Worm (Caenorhabditis elegans) whole organism, L4 larva: ENCODE data around the gene tmd-2.

ENCODE experiments used
- ctbp-1 ChIP-seq: fragments of 200-800 bp; sonication (Bioruptor generic); IDR thresholded peaks from 2 replicates; pipeline ENCODE4 v1.3.6; 2022; ENCODE audit warnings: missing genetic modification reagents, missing genetic modification characterization, missing compliant biosample characterization
- dpl-1 ChIP-seq: fragments of 150-350 bp; optimal IDR thresholded peaks from 2 replicates; lab custom pipeline; 2014; ENCODE audit warnings: missing biosample characterization, missing genetic modification reagents, missing genetic modification characterization
- fkh-10 ChIP-seq: fragments of 150-350 bp; optimal IDR thresholded peaks from 2 replicates; lab custom pipeline; 2014; ENCODE audit warnings: missing biosample characterization, missing genetic modification reagents, missing genetic modification characterization
- hlh-11 ChIP-seq: fragments of 200-800 bp; sonication (Bioruptor generic); optimal IDR thresholded peaks from 2 replicates; lab custom pipeline; 2018; ENCODE audit warnings: mild to moderate bottlenecking, missing genetic modification characterization, missing compliant biosample characterization
- lsy-2 ChIP-seq, 2 experiments: fragments of 150-350 bp in 1 of 2; sonication (generic microtip) in 1 of 2; optimal IDR thresholded peaks; 2 replicates each; lab custom pipeline; 2014 to 2017; ENCODE audit warnings: missing biosample characterization in 2 of 2, missing genetic modification characterization in 2 of 2
- nhr-111 ChIP-seq: fragments of 200-800 bp; sonication (Bioruptor generic); optimal IDR thresholded peaks from 2 replicates; lab custom pipeline; 2018; ENCODE audit warnings: mild to moderate bottlenecking, missing genetic modification characterization, missing compliant biosample characterization
- nhr-25 ChIP-seq: sonication (generic microtip); optimal IDR thresholded peaks from 2 replicates; lab custom pipeline; 2017; ENCODE audit warnings: missing genetic modification characterization, mild to moderate bottlenecking, missing compliant biosample characterization, antibody characterized with exemption, moderate library complexity, borderline replicate concordance; ENCODE audit not compliant: insufficient read depth
- pqm-1 ChIP-seq: sonication (generic microtip); optimal IDR thresholded peaks from 2 replicates; lab custom pipeline; 2017; ENCODE audit warnings: missing biosample characterization, missing genetic modification characterization

DNA sequence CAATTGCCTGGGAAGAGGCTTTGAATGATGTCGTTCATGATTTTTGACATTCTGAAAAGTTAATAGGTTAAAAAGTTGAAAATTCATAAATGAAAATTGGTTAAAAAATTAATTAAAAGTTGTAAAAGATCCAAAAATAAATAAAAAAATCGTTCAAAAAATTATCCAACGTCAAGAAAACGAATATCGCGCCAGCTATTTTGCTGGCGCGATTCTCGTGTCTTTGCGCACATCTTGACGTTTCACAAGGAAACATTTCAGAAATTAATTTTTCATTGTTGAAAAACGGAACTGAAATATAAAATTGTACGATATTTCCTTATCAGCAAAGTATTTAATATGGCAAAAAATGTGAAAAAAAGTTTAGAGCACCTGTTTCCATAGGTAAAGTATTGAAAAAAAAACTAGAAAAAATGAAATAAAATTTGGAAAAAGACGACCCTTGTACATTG is 24.7 kb downstream of the tmd-2 start, which contains the start of gene mpdu-1:
- TF ChIP-seq ctbp-1 = no peak
- no peak for TF ChIP-seq nhr-111 (GFP tag; lab: Kevin White, UChicago)
- TF ChIP-seq hlh-11 (tag; lab: Kevin White, UChicago) = no peak
- peak; percentile 80 for TF ChIP-seq dpl-1 (GFP tag; lab: Kevin White, UChicago)
- peak; percentile 71 for TF ChIP-seq pqm-1 (tag; lab: Kevin White, UChicago)
- no peak for TF ChIP-seq fkh-10 (GFP tag; lab: Kevin White, UChicago)
- TF ChIP-seq lsy-2 (tag; optimal IDR thresholded peaks at IDR 0.05; lab: Kevin White, UChicago) = peak in 1 of 2 experiments; percentile 87
- no peak for TF ChIP-seq nhr-25 (tag; lab: Kevin White, UChicago)
